Fruit fly (Drosophila melanogaster) whole organism, embryonic: Measurements from ENCODE around the gene cu.

Experiments
- Abd-B ChIP-seq: fragments of 200-800 bp; sonication (Bioruptor generic); optimal IDR thresholded peaks from 2 replicates; lab custom pipeline; 2018; ENCODE audit warnings: missing biosample characterization, mild to moderate bottlenecking, missing genetic modification characterization, moderate library complexity
- Adf1 ChIP-seq: fragments of 200-800 bp; sonication (Bioruptor generic); IDR thresholded peaks from 2 replicates; pipeline ENCODE4 v1.3.6; 2022; ENCODE audit warnings: missing biosample characterization, missing genetic modification characterization
- Aef1 ChIP-seq: fragments of 200-800 bp; sonication (Bioruptor generic); IDR thresholded peaks from 3 replicates; pipeline ENCODE4 v1.3.6; 2022; ENCODE audit warnings: missing biosample characterization, missing genetic modification characterization
- BtbVII ChIP-seq: fragments of 200-800 bp; sonication (Bioruptor generic); optimal IDR thresholded peaks from 3 replicates; lab custom pipeline; 2017; ENCODE audit warnings: missing biosample characterization, mild to moderate bottlenecking, missing genetic modification characterization
- C15 ChIP-seq: fragments of 200-800 bp; sonication (Bioruptor generic); IDR thresholded peaks from 3 replicates; pipeline ENCODE4 v1.3.6; 2022; ENCODE audit warnings: missing biosample characterization, missing genetic modification characterization
- CG10147 ChIP-seq: fragments of 200-800 bp; sonication (Bioruptor generic); optimal IDR thresholded peaks from 2 replicates; lab custom pipeline; 2019; ENCODE audit warnings: missing biosample characterization, mild to moderate bottlenecking, missing genetic modification characterization, moderate library complexity
- CG10321 ChIP-seq: fragments of 200-800 bp; sonication (Bioruptor generic); IDR thresholded peaks from 2 replicates; pipeline ENCODE4 v1.3.6; 2022; ENCODE audit warnings: missing biosample characterization, missing genetic modification characterization
- CG10462 ChIP-seq: fragments of 200-800 bp; sonication (Bioruptor generic); optimal IDR thresholded peaks from 2 replicates; lab custom pipeline; 2016; ENCODE audit warnings: missing biosample characterization, missing genetic modification characterization
- CG11504 ChIP-seq: fragments of 200-800 bp; sonication (Bioruptor generic); optimal IDR thresholded peaks from 3 replicates; lab custom pipeline; 2019; ENCODE audit warnings: missing biosample characterization, mild to moderate bottlenecking, missing genetic modification characterization, moderate library complexity
- CG11696 ChIP-seq: fragments of 200-800 bp; sonication (Bioruptor generic); IDR thresholded peaks from 2 replicates; pipeline ENCODE4 v1.3.6; 2022; ENCODE audit warnings: missing biosample characterization, missing genetic modification characterization
- CG12219 ChIP-seq: fragments of 200-800 bp; sonication (Bioruptor generic); optimal IDR thresholded peaks from 3 replicates; lab custom pipeline; 2018; ENCODE audit warnings: missing biosample characterization, mild to moderate bottlenecking, missing genetic modification characterization
- CG12236 ChIP-seq: fragments of 200-800 bp; sonication (Bioruptor generic); optimal IDR thresholded peaks from 2 replicates; lab custom pipeline; 2016; ENCODE audit warnings: missing biosample characterization, missing genetic modification characterization
- CG12769 ChIP-seq: fragments of 200-800 bp; sonication (Bioruptor generic); optimal IDR thresholded peaks from 2 replicates; lab custom pipeline; 2019; ENCODE audit warnings: missing biosample characterization, mild to moderate bottlenecking, missing genetic modification characterization, moderate library complexity
- CG1647 ChIP-seq: fragments of 200-800 bp; sonication (Bioruptor generic); optimal IDR thresholded peaks from 3 replicates; lab custom pipeline; 2016; ENCODE audit warnings: missing biosample characterization, missing genetic modification characterization
- CG18599 ChIP-seq: fragments of 200-800 bp; sonication (Bioruptor generic); optimal IDR thresholded peaks from 3 replicates; lab custom pipeline; 2017; ENCODE audit warnings: missing biosample characterization, missing genetic modification characterization, mild to moderate bottlenecking, moderate library complexity, missing genetic modification reagents
- CG2129 ChIP-seq: fragments of 200-800 bp; sonication (Bioruptor generic); IDR thresholded peaks from 2 replicates; pipeline ENCODE4 v1.3.6; 2022; ENCODE audit warnings: missing biosample characterization, missing genetic modification characterization; ENCODE audit not compliant: partially characterized antibody
- CG3281 ChIP-seq: fragments of 200-800 bp; sonication (Bioruptor generic); optimal IDR thresholded peaks from 3 replicates; lab custom pipeline; 2017; ENCODE audit warnings: missing biosample characterization, mild to moderate bottlenecking, missing genetic modification characterization
- CG3995 ChIP-seq: fragments of 200-800 bp; sonication (Bioruptor generic); optimal IDR thresholded peaks from 3 replicates; lab custom pipeline; 2016; ENCODE audit warnings: missing biosample characterization, missing genetic modification characterization
- CG4820 ChIP-seq: fragments of 200-800 bp; sonication (Bioruptor generic); optimal IDR thresholded peaks from 3 replicates; lab custom pipeline; 2016; ENCODE audit warnings: missing biosample characterization, missing genetic modification characterization
- CG5180 ChIP-seq: fragments of 200-800 bp; sonication (Bioruptor generic); optimal IDR thresholded peaks from 3 replicates; lab custom pipeline; 2017; ENCODE audit warnings: missing biosample characterization, missing genetic modification characterization, mild to moderate bottlenecking, moderate library complexity, missing genetic modification reagents
- CG7271 ChIP-seq: fragments of 200-800 bp; sonication (Bioruptor generic); optimal IDR thresholded peaks from 2 replicates; lab custom pipeline; 2018; ENCODE audit warnings: missing biosample characterization, mild to moderate bottlenecking, missing genetic modification characterization, moderate library complexity
- CG7372 ChIP-seq: fragments of 200-800 bp; sonication (Bioruptor generic); IDR thresholded peaks from 2 replicates; pipeline ENCODE4 v1.3.6; 2022; ENCODE audit warnings: missing biosample characterization, missing genetic modification characterization
- CG7963 ChIP-seq: fragments of 200-800 bp; sonication (Bioruptor generic); IDR thresholded peaks from 3 replicates; pipeline ENCODE4 v1.3.6; 2022; ENCODE audit warnings: missing biosample characterization, missing genetic modification characterization; ENCODE audit not compliant: partially characterized antibody
- Gsc ChIP-seq: fragments of 200-800 bp; sonication (Bioruptor generic); IDR thresholded peaks from 2 replicates; pipeline ENCODE4 v1.3.6; 2022; ENCODE audit warnings: missing biosample characterization, missing genetic modification characterization
- Hey ChIP-seq: fragments of 200-800 bp; sonication (Bioruptor generic); optimal IDR thresholded peaks from 3 replicates; lab custom pipeline; 2018; ENCODE audit warnings: missing biosample characterization, mild to moderate bottlenecking, missing genetic modification characterization
- Hmr ChIP-seq: fragments of 200-800 bp; sonication (Bioruptor generic); optimal IDR thresholded peaks from 3 replicates; lab custom pipeline; 2017; ENCODE audit warnings: mild to moderate bottlenecking, missing biosample characterization, missing genetic modification reagents, missing genetic modification characterization
- Hmx ChIP-seq: fragments of 200-800 bp; sonication (Bioruptor generic); optimal IDR thresholded peaks from 2 replicates; lab custom pipeline; 2016; ENCODE audit warnings: missing biosample characterization, missing genetic modification characterization
- MBD-R2 ChIP-seq: fragments of 200-800 bp; sonication (Bioruptor generic); IDR thresholded peaks from 2 replicates; pipeline ENCODE4 v1.3.6; 2022; ENCODE audit warnings: missing biosample characterization, missing genetic modification characterization
- Side ChIP-seq: fragments of 200-800 bp; sonication (Bioruptor generic); optimal IDR thresholded peaks from 2 replicates; lab custom pipeline; 2016; ENCODE audit warnings: missing biosample characterization, missing genetic modification characterization
- Tbp ChIP-seq: fragments of >200 bp; optimal IDR thresholded peaks from 2 replicates; lab custom pipeline; 2018; ENCODE audit warnings: missing biosample characterization, missing genetic modification characterization
- Xrp1 ChIP-seq: fragments of 200-800 bp; sonication (Bioruptor generic); IDR thresholded peaks from 2 replicates; pipeline ENCODE4 v1.3.6; 2022; ENCODE audit warnings: missing biosample characterization, missing genetic modification characterization
- bab2 ChIP-seq: fragments of 200-800 bp; sonication (Bioruptor generic); optimal IDR thresholded peaks from 2 replicates; lab custom pipeline; 2016; ENCODE audit warnings: missing biosample characterization, missing genetic modification characterization
- chinmo ChIP-seq: fragments of 200-800 bp; sonication (Bioruptor generic); IDR thresholded peaks from 4 replicates; pipeline ENCODE4 v1.3.6; 2022; ENCODE audit warnings: missing biosample characterization, missing genetic modification characterization; ENCODE audit not compliant: partially characterized antibody
- crp ChIP-seq, 2 experiments: fragments of 200-800 bp; sonication (Bioruptor generic); optimal IDR thresholded peaks; 2 replicates in 1 of 2; 3 replicates in 1 of 2; lab custom pipeline; 2017; ENCODE audit warnings: missing biosample characterization in 2 of 2, missing genetic modification characterization in 2 of 2, mild to moderate bottlenecking in 1 of 2, moderate library complexity in 1 of 2
- dmrt99B ChIP-seq: fragments of 200-800 bp; sonication (Bioruptor generic); optimal IDR thresholded peaks from 2 replicates; lab custom pipeline; 2018; ENCODE audit warnings: missing biosample characterization, mild to moderate bottlenecking, missing genetic modification characterization, moderate library complexity
- fd3F ChIP-seq: fragments of 200-800 bp; sonication (Bioruptor generic); optimal IDR thresholded peaks from 2 replicates; lab custom pipeline; 2018; ENCODE audit warnings: missing biosample characterization, mild to moderate bottlenecking, missing genetic modification characterization, moderate library complexity
- fd96Cb ChIP-seq: fragments of 200-800 bp; sonication (Bioruptor generic); optimal IDR thresholded peaks from 2 replicates; lab custom pipeline; 2018; ENCODE audit warnings: missing biosample characterization, mild to moderate bottlenecking, missing genetic modification characterization, moderate library complexity
- gro ChIP-seq: fragments of 200-800 bp; sonication (Bioruptor generic); optimal IDR thresholded peaks from 2 replicates; lab custom pipeline; 2016; ENCODE audit warnings: missing biosample characterization, missing genetic modification characterization
- lilli ChIP-seq: fragments of 200-800 bp; sonication (Bioruptor generic); optimal IDR thresholded peaks from 3 replicates; lab custom pipeline; 2016; ENCODE audit warnings: missing biosample characterization, missing genetic modification characterization
- lov ChIP-seq, 2 experiments: fragments of 200-800 bp in 1 of 2; fragments of >200 bp in 1 of 2; sonication (Bioruptor generic) in 1 of 2; IDR thresholded peaks in 1 of 2; optimal IDR thresholded peaks in 1 of 2; 2 replicates in 1 of 2; 3 replicates in 1 of 2; pipeline versions ENCODE4 v1.3.6 to Lab custom; 2017 to 2022; ENCODE audit warnings: missing biosample characterization in 1 of 2, missing genetic modification characterization in 1 of 2
- mirr ChIP-seq: fragments of 200-800 bp; sonication (Bioruptor generic); optimal IDR thresholded peaks from 3 replicates; lab custom pipeline; 2018; ENCODE audit warnings: missing biosample characterization, mild to moderate bottlenecking, missing genetic modification characterization
- onecut ChIP-seq: fragments of 200-800 bp; sonication (Bioruptor generic); IDR thresholded peaks from 2 replicates; pipeline ENCODE4 v1.3.6; 2022; ENCODE audit warnings: missing biosample characterization, missing genetic modification characterization
- slbo ChIP-seq: fragments of 200-800 bp; sonication (Bioruptor generic); IDR thresholded peaks from 2 replicates; pipeline ENCODE4 v1.3.6; 2022; ENCODE audit warnings: missing biosample characterization, missing genetic modification characterization
- sna ChIP-seq: fragments of 200-800 bp; sonication (Bioruptor generic); IDR thresholded peaks from 2 replicates; pipeline ENCODE4 v1.3.6; 2022; ENCODE audit warnings: missing biosample characterization, missing genetic modification characterization; ENCODE audit not compliant: partially characterized antibody
- so ChIP-seq: fragments of 200-800 bp; sonication (Bioruptor generic); IDR thresholded peaks from 3 replicates; pipeline ENCODE4 v1.3.6; 2022; ENCODE audit warnings: missing biosample characterization, missing genetic modification characterization
- tap ChIP-seq: fragments of 200-800 bp; optimal IDR thresholded peaks from 3 replicates; lab custom pipeline; 2019; ENCODE audit warnings: missing biosample characterization, mild to moderate bottlenecking, missing genetic modification characterization, moderate library complexity
- tio ChIP-seq: fragments of 200-800 bp; sonication (Bioruptor generic); optimal IDR thresholded peaks from 2 replicates; lab custom pipeline; 2017; ENCODE audit warnings: missing biosample characterization, missing genetic modification characterization, inconsistent platforms
- toy ChIP-seq: fragments of 200-800 bp; sonication (Bioruptor generic); IDR thresholded peaks from 2 replicates; pipeline ENCODE4 v1.3.6; 2022; ENCODE audit warnings: missing biosample characterization, missing genetic modification characterization

Gene cu

DNA sequence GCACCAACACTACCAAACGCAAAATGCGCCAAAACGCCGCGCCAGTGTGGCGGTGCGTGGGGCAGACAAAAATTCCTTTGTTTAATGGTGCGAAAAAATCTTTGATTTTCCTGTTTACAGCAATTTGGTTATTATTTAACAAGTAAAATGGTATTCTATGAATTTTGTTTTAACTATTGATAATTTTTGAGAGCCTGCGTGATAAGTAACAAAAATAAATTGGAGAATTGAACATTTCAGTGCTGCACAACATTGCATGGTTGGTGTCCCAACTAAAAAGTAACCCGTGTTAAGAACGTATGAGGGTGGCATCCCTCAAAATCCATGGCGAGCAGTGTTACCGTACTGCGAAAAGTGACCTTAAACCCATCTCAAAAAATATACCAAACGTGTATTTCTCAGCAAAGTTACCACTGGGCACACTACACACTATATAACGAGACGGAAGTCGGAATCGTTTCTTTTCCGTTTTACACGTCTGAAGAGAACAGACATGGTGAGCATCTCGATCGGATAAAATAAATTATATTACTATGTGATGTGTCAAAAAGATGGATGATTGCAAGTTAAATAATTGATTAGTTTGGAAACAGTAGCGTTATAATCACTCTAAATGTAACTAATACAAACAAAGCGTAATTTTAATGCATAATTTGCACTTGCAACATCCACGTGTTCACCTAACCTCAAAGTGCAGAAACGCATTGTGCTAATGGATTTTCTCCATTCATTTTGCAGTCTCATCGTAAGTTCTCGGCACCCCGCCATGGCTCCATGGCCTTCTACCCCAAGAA lies 24.2 kb downstream of the cu start, which contains the start of the genes CG6693 and RpL3 (continued):
- TF ChIP-seq CG3281 (GFP tag; lab: Kevin White, UChicago) (peak; percentile 85), CG1647 (GFP tag; lab: Kevin White, UChicago) (peak; percentile 52), toy (GFP tag; lab: Robert Waterston, UW) (peak; percentile 53), Gsc (no peak), fd96Cb (tag; lab: Kevin White, UChicago) (peak; percentile 51), Hey (peak; percentile 66), Adf1 (GFP tag; lab: Robert Waterston, UW) (peak; percentile 53; the same call in 1 of the 2 replicates), CG7372 (no peak), CG18599 (GFP tag; lab: Kevin White, UChicago) (peak; percentile 72), CG12769 (tag; lab: Kevin White, UChicago) (peak; percentile 82), CG3995 (GFP tag; lab: Kevin White, UChicago) (peak; percentile 58), sna (GFP tag; lab: Robert Waterston, UW) (no peak), MBD-R2 (GFP tag; lab: Robert Waterston, UW) (peak; percentile 53), CG11504 (tag; lab: Kevin White, UChicago) (peak; percentile 67), slbo (GFP tag; lab: Robert Waterston, UW) (peak; percentile 59), lov (optimal IDR thresholded peaks at IDR 0.05; lab: Kevin White, UChicago) (no peak), lov (GFP tag; IDR thresholded peaks at IDR 0.05; lab: Robert Waterston, UW) (peak; percentile 91), lilli (GFP tag; lab: Kevin White, UChicago) (peak; percentile 90), dmrt99B (tag; lab: Kevin White, UChicago) (peak; percentile 68), CG11696 (GFP tag; lab: Robert Waterston, UW) (peak; percentile 72), gro (GFP tag; lab: Kevin White, UChicago) (peak; percentile 87), Side (GFP tag; lab: Kevin White, UChicago) (peak; percentile 63), CG12219 (GFP tag; lab: Kevin White, UChicago) (peak; percentile 86), Abd-B (GFP tag; lab: Kevin White, UChicago) (no peak), Hmr (GFP tag; lab: Kevin White, UChicago) (peak; percentile 94), CG2129 (GFP tag; lab: Robert Waterston, UW) (no peak), fd3F (peak; percentile 53), C15 (GFP tag; lab: Robert Waterston, UW) (peak; percentile 47; the same call in 1 of the 3 replicates), CG7271 (tag; lab: Kevin White, UChicago) (peak; percentile 82), CG12236 (GFP tag; lab: Kevin White, UChicago) (peak; percentile 57), BtbVII (GFP tag; lab: Kevin White, UChicago) (peak; percentile 91), tap (peak; percentile 84), Aef1 (no peak; the same call in 2 of the 3 replicates), CG7963 (GFP tag; lab: Robert Waterston, UW) (no peak), CG10462 (GFP tag; lab: Kevin White, UChicago) (no peak), onecut (GFP tag; lab: Robert Waterston, UW) (peak; percentile 84), crp (GFP tag; optimal IDR thresholded peaks at IDR 0.05; lab: Kevin White, UChicago) (peak in 1 of 2 experiments; percentile 34), CG4820 (GFP tag; lab: Kevin White, UChicago) (peak; percentile 54), tio (GFP tag; lab: Kevin White, UChicago) (no peak), CG5180 (GFP tag; lab: Kevin White, UChicago) (peak; percentile 59), so (GFP tag; lab: Robert Waterston, UW) (peak; percentile 78; the same call in 2 of the 3 replicates), CG10147 (GFP tag; lab: Kevin White, UChicago) (peak; percentile 12), Xrp1 (GFP tag; lab: Robert Waterston, UW) (peak; percentile 44), chinmo (GFP tag; lab: Robert Waterston, UW) (peak; percentile 82; the same call in 2 of the 4 replicates), mirr (GFP tag; lab: Kevin White, UChicago) (peak; percentile 90), Hmx (GFP tag; lab: Kevin White, UChicago) (no peak), CG10321 (GFP tag; lab: Robert Waterston, UW) (peak; percentile 54; the same call in 1 of the 2 replicates), bab2 (GFP tag; lab: Kevin White, UChicago) (peak; percentile 46), Tbp (GFP tag; lab: Kevin White, UChicago) (peak; percentile 83)
